Fruit fly (Drosophila melanogaster) whole organism, prepupa: ENCODE results near the gene CG13654.

Experiments used
- Blimp-1 ChIP-seq: fragments of 200-800 bp; sonication (Bioruptor generic); optimal IDR thresholded peaks from 3 replicates; lab custom pipeline; 2017; ENCODE audit warnings: missing biosample characterization, missing genetic modification characterization, mild to moderate bottlenecking, moderate library complexity, missing genetic modification reagents
- CG10631 ChIP-seq: fragments of 200-800 bp; sonication (Bioruptor generic); optimal IDR thresholded peaks from 2 replicates; lab custom pipeline; 2016; ENCODE audit warnings: missing biosample characterization, missing genetic modification characterization
- CG11762 ChIP-seq: fragments of 200-800 bp; sonication (Bioruptor generic); optimal IDR thresholded peaks from 3 replicates; lab custom pipeline; 2016; ENCODE audit warnings: missing biosample characterization, missing genetic modification characterization; ENCODE audit not compliant: insufficient read depth
- CG15336 ChIP-seq: fragments of 200-800 bp; sonication (Bioruptor generic); IDR thresholded peaks from 2 replicates; pipeline ENCODE4 v1.3.6; 2022; ENCODE audit warnings: missing biosample characterization, missing genetic modification characterization
- CG16779 ChIP-seq: fragments of 200-800 bp; sonication (Bioruptor generic); optimal IDR thresholded peaks from 3 replicates; lab custom pipeline; 2017; ENCODE audit warnings: missing biosample characterization, mild to moderate bottlenecking, missing genetic modification characterization
- CG3032 ChIP-seq: fragments of 200-800 bp; optimal IDR thresholded peaks from 2 replicates; lab custom pipeline; 2019; ENCODE audit warnings: missing biosample characterization, mild to moderate bottlenecking, missing genetic modification characterization, moderate library complexity
- CG32006 ChIP-seq: fragments of 200-800 bp; sonication (Bioruptor generic); optimal IDR thresholded peaks from 3 replicates; lab custom pipeline; 2017; ENCODE audit warnings: missing biosample characterization, mild to moderate bottlenecking, missing genetic modification characterization
- CG34406 ChIP-seq: fragments of 200-800 bp; sonication (Bioruptor generic); optimal IDR thresholded peaks from 3 replicates; lab custom pipeline; 2016; ENCODE audit warnings: missing biosample characterization, missing genetic modification characterization
- CG3919 ChIP-seq: fragments of 200-800 bp; sonication (Bioruptor generic); optimal IDR thresholded peaks from 3 replicates; lab custom pipeline; 2016; ENCODE audit warnings: missing biosample characterization, missing genetic modification characterization
- CG4318 ChIP-seq: fragments of 200-800 bp; sonication (Bioruptor generic); optimal IDR thresholded peaks from 3 replicates; lab custom pipeline; 2017; ENCODE audit warnings: missing biosample characterization, mild to moderate bottlenecking, missing genetic modification characterization
- CG6163 ChIP-seq: fragments of 200-800 bp; sonication (Bioruptor generic); IDR thresholded peaks from 3 replicates; pipeline ENCODE4 v1.3.6; 2022; ENCODE audit warnings: missing biosample characterization, missing genetic modification characterization
- CG6854 ChIP-seq: fragments of 200-800 bp; sonication (Bioruptor generic); optimal IDR thresholded peaks from 2 replicates; lab custom pipeline; 2017; ENCODE audit warnings: missing biosample characterization, mild to moderate bottlenecking, missing genetic modification characterization
- CG7368 ChIP-seq: fragments of 200-800 bp; sonication (Bioruptor generic); optimal IDR thresholded peaks from 3 replicates; lab custom pipeline; 2016; ENCODE audit warnings: missing biosample characterization, missing genetic modification characterization
- CG8119 ChIP-seq: fragments of 200-800 bp; sonication (Bioruptor generic); IDR thresholded peaks from 3 replicates; pipeline ENCODE4 v1.3.6; 2022; ENCODE audit warnings: missing biosample characterization, missing genetic modification characterization
- CG9139 ChIP-seq: fragments of 200-800 bp; sonication (Bioruptor generic); optimal IDR thresholded peaks from 3 replicates; lab custom pipeline; 2017; ENCODE audit warnings: missing biosample characterization, mild to moderate bottlenecking, missing genetic modification characterization
- Eip93F ChIP-seq: fragments of 200-800 bp; sonication (Bioruptor generic); optimal IDR thresholded peaks from 2 replicates; lab custom pipeline; 2016; ENCODE audit warnings: missing biosample characterization, mild to moderate bottlenecking, missing genetic modification characterization
- Ets21C ChIP-seq: fragments of 200-800 bp; sonication (Bioruptor generic); optimal IDR thresholded peaks from 3 replicates; lab custom pipeline; 2016; ENCODE audit warnings: missing biosample characterization, missing genetic modification characterization
- Ets96B ChIP-seq: fragments of 200-800 bp; optimal IDR thresholded peaks from 2 replicates; lab custom pipeline; 2019; ENCODE audit warnings: missing biosample characterization, mild to moderate bottlenecking, missing genetic modification characterization, moderate library complexity
- Hr4 ChIP-seq: fragments of 200-800 bp; sonication (Bioruptor generic); optimal IDR thresholded peaks from 3 replicates; lab custom pipeline; 2016; ENCODE audit warnings: missing biosample characterization, missing genetic modification characterization
- Lpt ChIP-seq: fragments of 200-800 bp; sonication (Bioruptor generic); optimal IDR thresholded peaks from 3 replicates; lab custom pipeline; 2016; ENCODE audit warnings: missing biosample characterization, missing genetic modification characterization
- OdsH ChIP-seq: fragments of 200-800 bp; sonication (Bioruptor generic); optimal IDR thresholded peaks from 3 replicates; lab custom pipeline; 2016; ENCODE audit warnings: missing biosample characterization, missing genetic modification characterization
- Smox ChIP-seq: fragments of 200-800 bp; sonication (Bioruptor generic); optimal IDR thresholded peaks from 3 replicates; lab custom pipeline; 2016; ENCODE audit warnings: missing biosample characterization, missing genetic modification characterization
- Sox102F ChIP-seq: fragments of 200-800 bp; sonication (Bioruptor generic); optimal IDR thresholded peaks from 2 replicates; lab custom pipeline; 2016; ENCODE audit warnings: missing biosample characterization, mild to moderate bottlenecking, missing genetic modification characterization
- Sox14 ChIP-seq: fragments of 200-800 bp; sonication (Bioruptor generic); optimal IDR thresholded peaks from 3 replicates; lab custom pipeline; 2016; ENCODE audit warnings: missing biosample characterization, missing genetic modification characterization
- achi ChIP-seq: fragments of 200-800 bp; sonication (Bioruptor generic); optimal IDR thresholded peaks from 3 replicates; lab custom pipeline; 2016; ENCODE audit warnings: missing biosample characterization, missing genetic modification characterization
- acj6 ChIP-seq: fragments of 200-800 bp; sonication (Bioruptor generic); optimal IDR thresholded peaks from 3 replicates; lab custom pipeline; 2016; ENCODE audit warnings: missing biosample characterization, missing genetic modification characterization
- cyc ChIP-seq: fragments of 200-800 bp; sonication (Bioruptor generic); optimal IDR thresholded peaks from 3 replicates; lab custom pipeline; 2016; ENCODE audit warnings: missing biosample characterization, missing genetic modification characterization
- dac ChIP-seq: fragments of 200-800 bp; sonication (Bioruptor generic); optimal IDR thresholded peaks from 2 replicates; lab custom pipeline; 2017; ENCODE audit warnings: missing biosample characterization, mild to moderate bottlenecking, missing genetic modification characterization
- dsx ChIP-seq: fragments of 200-800 bp; optimal IDR thresholded peaks from 3 replicates; lab custom pipeline; 2019; ENCODE audit warnings: missing biosample characterization, mild to moderate bottlenecking, missing genetic modification characterization, moderate library complexity; ENCODE audit not compliant: poor library complexity, severe bottlenecking
- fd59A ChIP-seq: fragments of 200-800 bp; sonication (Bioruptor generic); optimal IDR thresholded peaks from 2 replicates; lab custom pipeline; 2017; ENCODE audit warnings: missing biosample characterization, mild to moderate bottlenecking, missing genetic modification characterization, missing genetic modification reagents
- fd85E ChIP-seq: fragments of 200-800 bp; sonication (Bioruptor generic); optimal IDR thresholded peaks from 3 replicates; lab custom pipeline; 2016; ENCODE audit warnings: missing biosample characterization, missing genetic modification characterization
- fkh ChIP-seq: fragments of 200-800 bp; sonication (Bioruptor generic); optimal IDR thresholded peaks from 3 replicates; lab custom pipeline; 2017; ENCODE audit warnings: missing biosample characterization, mild to moderate bottlenecking, missing genetic modification characterization, moderate library complexity
- net ChIP-seq: fragments of 200-800 bp; sonication (Bioruptor generic); optimal IDR thresholded peaks from 3 replicates; lab custom pipeline; 2016; ENCODE audit warnings: missing biosample characterization, missing genetic modification characterization
- pdm3 ChIP-seq: fragments of 200-800 bp; sonication (Bioruptor generic); optimal IDR thresholded peaks from 3 replicates; lab custom pipeline; 2016; ENCODE audit warnings: missing biosample characterization, missing genetic modification characterization
- salr ChIP-seq, 2 experiments: fragments of 200-800 bp; sonication (Bioruptor generic); optimal IDR thresholded peaks; 3 replicates each; lab custom pipeline; 2016 to 2018; ENCODE audit warnings: missing biosample characterization in 2 of 2, missing genetic modification characterization in 2 of 2, mild to moderate bottlenecking in 1 of 2
- spab ChIP-seq: fragments of 200-800 bp; sonication (Bioruptor generic); optimal IDR thresholded peaks from 2 replicates; lab custom pipeline; 2017; ENCODE audit warnings: missing biosample characterization, mild to moderate bottlenecking, missing genetic modification characterization, missing genetic modification reagents
- ss ChIP-seq, 2 experiments: fragments of 200-800 bp; sonication (Bioruptor generic); optimal IDR thresholded peaks; 2 replicates in 1 of 2; 3 replicates in 1 of 2; lab custom pipeline; 2017 to 2018; ENCODE audit warnings: mild to moderate bottlenecking in 2 of 2, missing biosample characterization in 2 of 2, missing genetic modification characterization in 2 of 2, moderate library complexity in 1 of 2
- svp ChIP-seq: fragments of 200-800 bp; sonication (Bioruptor generic); peaks from one replicate; lab custom pipeline; 2016; ENCODE audit warnings: missing biosample characterization, missing genetic modification characterization
- topi ChIP-seq: fragments of 200-800 bp; sonication (Bioruptor generic); optimal IDR thresholded peaks from 3 replicates; lab custom pipeline; 2016; ENCODE audit warnings: missing biosample characterization, missing genetic modification characterization

CG13654 gene

DNA sequence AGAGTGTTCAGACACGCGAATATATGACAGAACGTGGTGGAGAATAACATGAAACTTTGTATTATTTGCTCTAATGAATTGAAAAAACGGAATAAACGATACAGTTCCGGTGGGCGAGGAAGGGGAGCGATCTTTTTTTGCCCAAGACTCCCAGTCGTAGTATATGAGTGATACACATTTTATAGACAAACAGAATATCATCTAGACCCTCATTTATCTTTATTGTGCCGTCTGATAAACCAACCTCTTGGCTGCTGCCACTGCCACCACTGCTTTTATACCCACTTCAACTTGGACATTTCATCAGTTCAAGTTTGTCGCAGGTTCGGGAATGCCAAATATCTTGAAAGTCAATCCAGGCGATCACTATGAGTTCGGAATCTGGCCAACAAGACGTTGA is 16.4 kb downstream of the CG13654 start, which contains the start of gene CG31106:
CG31106 (plus strand) TSS at position 301 of the 400 bp plus-strand sequence.
- TF ChIP-seq CG15336 (GFP tag; lab: Robert Waterston, UW) = no peak
- TF ChIP-seq CG3919 (GFP tag; lab: Kevin White, UChicago) = no peak
- TF ChIP-seq CG3032 (tag; lab: Kevin White, UChicago) = no peak
- TF ChIP-seq Sox14 = no peak

DNA sequence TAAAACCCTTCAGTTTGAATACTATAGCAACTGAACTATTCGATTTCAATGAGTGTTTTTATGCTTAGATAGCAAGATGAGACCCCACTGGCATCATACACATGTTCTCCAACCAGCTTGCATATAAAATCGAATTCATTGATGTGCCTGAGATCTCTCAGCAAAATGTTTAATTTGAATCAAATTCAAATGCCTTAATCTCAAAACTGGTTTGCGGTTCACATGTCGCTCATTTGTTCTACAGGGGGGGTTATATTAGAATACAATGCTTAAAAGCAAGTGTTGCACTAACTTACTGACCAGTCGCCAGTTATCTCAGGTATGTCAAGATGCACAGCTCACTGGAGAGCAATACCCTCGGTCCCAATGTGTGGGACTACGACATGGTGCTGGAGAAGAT is 19.4 kb downstream of the CG13654 start, which contains the start of gene CG31103:
CG31103 (plus strand) TSS at position 301 of the 400 bp plus-strand sequence.
- no peak for TF ChIP-seq fd59A (GFP tag; lab: Kevin White, UChicago)
- TF ChIP-seq fd85E = no peak
- TF ChIP-seq achi (GFP tag; lab: Kevin White, UChicago) = no peak
- TF ChIP-seq CG3032 (tag; lab: Kevin White, UChicago) = no peak
- TF ChIP-seq topi (GFP tag; lab: Kevin White, UChicago) = no peak
- no peak for TF ChIP-seq acj6 (GFP tag; lab: Kevin White, UChicago)
- no peak for TF ChIP-seq CG34406 (GFP tag; lab: Kevin White, UChicago)
- TF ChIP-seq Eip93F (GFP tag; lab: Kevin White, UChicago) = no peak
- TF ChIP-seq CG32006 (GFP tag; lab: Kevin White, UChicago) = no peak
- TF ChIP-seq Lpt = no peak
- no peak for TF ChIP-seq OdsH (GFP tag; lab: Kevin White, UChicago)
- TF ChIP-seq svp (GFP tag; lab: Kevin White, UChicago) = no peak

DNA sequence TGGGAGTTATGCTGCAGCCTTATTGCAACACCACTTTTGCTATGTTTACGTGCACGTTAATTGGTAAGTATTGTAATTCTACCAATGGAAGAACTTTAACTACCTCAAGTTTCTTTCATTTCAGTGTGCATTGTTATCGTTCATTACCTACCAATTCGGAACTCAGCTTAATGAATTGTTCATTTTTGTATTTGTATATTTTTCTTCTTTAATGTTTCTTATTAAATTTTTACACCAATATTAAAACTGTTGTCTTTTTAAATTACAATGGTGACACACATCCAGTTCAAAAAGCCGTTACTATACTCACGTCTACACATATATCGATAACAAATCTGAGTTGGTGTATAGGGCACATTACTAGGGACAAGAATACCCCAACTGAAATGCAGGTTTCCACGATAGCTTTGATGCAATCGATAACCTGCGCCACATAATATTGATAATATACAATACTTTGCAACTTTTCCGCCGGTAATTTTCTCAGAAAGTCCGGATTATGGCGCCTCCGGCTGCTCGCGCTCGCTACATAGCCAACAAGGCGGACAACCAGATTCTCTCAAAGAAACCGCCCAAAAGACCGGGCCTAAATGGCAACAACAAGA is 21.7 kb downstream of the CG13654 start, which contains the start of gene Alg9:
Alg9 (plus strand) TSS at position 387 of the 605 bp plus-strand sequence.
- TF ChIP-seq CG11762 = no peak

DNA sequence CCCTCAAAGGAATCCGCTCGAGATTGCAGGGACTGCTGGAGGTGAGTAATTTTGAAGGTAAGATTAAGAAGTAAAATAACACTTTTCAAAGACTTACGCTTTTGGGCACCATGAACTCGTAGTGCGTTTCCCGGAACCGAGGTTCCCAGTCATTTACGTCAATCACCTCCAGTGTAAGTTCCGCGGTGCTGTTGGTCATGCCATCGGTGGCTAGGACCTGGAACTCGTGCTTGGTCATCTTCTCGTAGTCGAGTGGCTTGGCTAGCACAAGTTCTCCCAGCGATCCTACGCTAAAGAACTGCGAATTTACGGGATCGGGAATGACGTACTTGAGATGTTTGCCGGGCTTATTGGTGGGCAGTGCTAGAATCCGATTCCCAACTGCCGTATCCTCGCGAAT is 25.9 kb downstream of the CG13654 start:
- TF ChIP-seq pdm3 (GFP tag; lab: Kevin White, UChicago) (no peak), CG9139 (no peak), dsx (GFP tag; lab: Kevin White, UChicago) (no peak), svp (GFP tag; lab: Kevin White, UChicago) (no peak)

DNA sequence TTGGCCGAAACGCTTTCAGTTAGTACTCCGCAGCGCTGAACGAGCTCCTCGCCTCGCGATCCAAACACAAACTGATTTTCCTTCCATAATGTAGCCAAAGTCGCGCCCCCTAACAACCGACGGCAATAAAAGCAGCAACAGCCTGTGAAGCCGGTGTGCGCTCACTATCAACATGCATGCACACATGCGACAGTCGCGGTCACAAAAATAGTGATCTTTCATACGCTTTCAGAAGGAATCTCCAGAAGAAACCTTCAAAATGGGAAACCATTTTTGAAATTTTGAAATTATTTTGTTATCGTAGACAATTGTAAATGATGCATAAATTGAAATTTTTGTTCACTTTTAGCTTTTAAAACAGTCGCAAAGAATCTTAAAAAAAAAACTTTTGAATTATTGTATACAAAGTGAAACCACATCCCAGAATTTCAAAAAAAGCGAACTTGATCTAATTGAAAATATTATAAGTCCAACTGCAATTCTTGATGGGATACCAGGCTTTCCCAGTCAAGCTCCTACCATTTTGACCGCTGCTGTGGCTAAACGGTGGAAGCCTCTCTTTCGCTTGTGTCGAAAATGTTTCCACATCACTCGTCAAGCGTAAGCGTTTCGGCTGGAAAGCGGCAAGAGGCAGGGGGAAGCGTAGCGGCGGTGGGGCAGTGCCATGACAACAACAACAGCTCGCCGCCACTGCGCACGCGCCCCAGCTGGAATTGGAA is 32.8 kb downstream of the CG13654 start, which contains the start of gene Cad96Cb:
Cad96Cb (minus strand) TSS at position 51 of the 719 bp plus-strand sequence.
- TF ChIP-seq CG3032 (tag; lab: Kevin White, UChicago) = peak; percentile 90
- peak; percentile 93 for TF ChIP-seq achi (GFP tag; lab: Kevin White, UChicago)
- peak; percentile 95 for TF ChIP-seq CG4318 (GFP tag; lab: Kevin White, UChicago)
- peak; percentile 92 for TF ChIP-seq pdm3 (GFP tag; lab: Kevin White, UChicago)
- peak; percentile 93 for TF ChIP-seq OdsH (GFP tag; lab: Kevin White, UChicago)
- peak; percentile 94 for TF ChIP-seq CG8119
- peak; percentile 83 for TF ChIP-seq Ets96B
- peak; percentile 92 for TF ChIP-seq ss (GFP tag; optimal IDR thresholded peaks at IDR 0.05; lab: Kevin White, UChicago)
- TF ChIP-seq CG10631 (GFP tag; lab: Kevin White, UChicago) = peak; percentile 88
- TF ChIP-seq CG6163 = peak; percentile 81
- TF ChIP-seq Sox102F (GFP tag; lab: Kevin White, UChicago) = peak; percentile 92
- TF ChIP-seq Hr4 (GFP tag; lab: Kevin White, UChicago) = peak; percentile 96
- TF ChIP-seq Blimp-1 (GFP tag; lab: Kevin White, UChicago) = peak; percentile 76
- peak; percentile 80 for TF ChIP-seq dsx (GFP tag; lab: Kevin White, UChicago)
- TF ChIP-seq CG7368 (GFP tag; lab: Kevin White, UChicago) = peak; percentile 80
- no peak for TF ChIP-seq fkh (GFP tag; lab: Kevin White, UChicago)
- TF ChIP-seq fd59A (GFP tag; lab: Kevin White, UChicago) = peak; percentile 89
- TF ChIP-seq CG34406 (GFP tag; lab: Kevin White, UChicago) = peak; percentile 89
- peak; percentile 95 for TF ChIP-seq CG3919 (GFP tag; lab: Kevin White, UChicago)
- peak; percentile 91 for TF ChIP-seq dac (GFP tag; lab: Kevin White, UChicago)
- TF ChIP-seq Sox14 = peak; percentile 94
- TF ChIP-seq CG16779 (tag; lab: Kevin White, UChicago) = peak; percentile 92
- TF ChIP-seq salr (GFP tag; optimal IDR thresholded peaks at IDR 0.05; lab: Kevin White, UChicago) = peak; percentile 57 to 98
- TF ChIP-seq Lpt = peak; percentile 92
- peak; percentile 87 for TF ChIP-seq CG6854 (GFP tag; lab: Kevin White, UChicago)
- peak; percentile 94 for TF ChIP-seq net (GFP tag; lab: Kevin White, UChicago)
- peak; percentile 91 for TF ChIP-seq Smox (GFP tag; lab: Kevin White, UChicago)
- peak; percentile 86 for TF ChIP-seq Ets21C (GFP tag; lab: Kevin White, UChicago)
- TF ChIP-seq spab (GFP tag; lab: Kevin White, UChicago) = peak; percentile 93
- TF ChIP-seq CG9139 = peak; percentile 79
- peak; percentile 93 for TF ChIP-seq cyc (GFP tag; lab: Kevin White, UChicago)
